Worm (Caenorhabditis elegans) whole organism, L1 larva: ENCODE measurements around the gene Y51A2A.16.

ENCODE experiments used
- C34B4.2 ChIP-seq: sonication (generic microtip); optimal IDR thresholded peaks from 2 replicates; lab custom pipeline; 2017; ENCODE audit warnings: mild to moderate bottlenecking, missing genetic modification characterization, missing compliant biosample characterization
- aly-2 ChIP-seq: fragments of 150-350 bp; optimal IDR thresholded peaks from 2 replicates; lab custom pipeline; 2014; ENCODE audit warnings: missing biosample characterization, missing genetic modification characterization
- ama-1 ChIP-seq: fragments of 150-350 bp; optimal IDR thresholded peaks from 2 replicates; lab custom pipeline; 2014
- elt-3 ChIP-seq, 6 experiments: fragments of 150-350 bp in 1 of 6; sonication (generic microtip); optimal IDR thresholded peaks; 2 replicates each; lab custom pipeline; 2017 to 2018; ENCODE audit warnings: missing biosample characterization in 6 of 6, missing genetic modification characterization in 6 of 6, inconsistent platforms in 1 of 6
- lin-15B ChIP-seq: fragments of 150-350 bp; sonication (generic microtip); optimal IDR thresholded peaks from 3 replicates; lab custom pipeline; 2014; ENCODE audit warnings: missing biosample characterization, missing genetic modification characterization
- mdl-1 ChIP-seq, 2 experiments: fragments of 150-350 bp; optimal IDR thresholded peaks; 2 replicates each; lab custom pipeline; 2014 to 2017; ENCODE audit warnings: missing biosample characterization in 2 of 2, missing genetic modification characterization in 2 of 2, inconsistent platforms in 1 of 2
- nhr-237 ChIP-seq: fragments of 150-350 bp; optimal IDR thresholded peaks from 2 replicates; lab custom pipeline; 2014; ENCODE audit warnings: missing biosample characterization, missing genetic modification characterization
- pag-3 ChIP-seq: sonication (generic microtip); optimal IDR thresholded peaks from 2 replicates; lab custom pipeline; 2017; ENCODE audit warnings: missing genetic modification characterization, mild to moderate bottlenecking, missing compliant biosample characterization, antibody characterized with exemption, borderline replicate concordance; ENCODE audit not compliant: insufficient read depth
- skn-1 ChIP-seq: fragments of 150-350 bp; optimal IDR thresholded peaks from 2 replicates; lab custom pipeline; 2014; ENCODE audit warnings: missing biosample characterization, missing genetic modification characterization
- unc-86 ChIP-seq: sonication (generic microtip); optimal IDR thresholded peaks from 2 replicates; lab custom pipeline; 2016; ENCODE audit warnings: missing genetic modification characterization, missing compliant biosample characterization

ce11 chrV:18323231-18323630 is 42.6 kb upstream of the Y51A2A.16 start, which contains the start of gene B0462.5:
- TF ChIP-seq nhr-237 (tag; lab: Kevin White, UChicago) (no peak), pag-3 (tag; lab: Kevin White, UChicago) (no peak), mdl-1 (tag; optimal IDR thresholded peaks at IDR 0.05; lab: Kevin White, UChicago) (no peak), C34B4.2 (tag; lab: Kevin White, UChicago) (no peak), aly-2 (tag; lab: Kevin White, UChicago) (no peak), ama-1 (no peak), unc-86 (tag; lab: Kevin White, UChicago) (no peak), skn-1 (no peak), lin-15B (tag; lab: Kevin White, UChicago) (no peak), elt-3 (tag; optimal IDR thresholded peaks at IDR 0.05; lab: Kevin White, UChicago) (no peak)
